Worm (Caenorhabditis elegans) whole organism, young adult: ENCODE data around the gene C05D11.13.

ENCODE experiments used
- cebp-1 ChIP-seq, 2 experiments: fragments of 200-800 bp in 1 of 2; sonication (Bioruptor generic) in 1 of 2; sonication (generic microtip) in 1 of 2; IDR thresholded peaks in 1 of 2; optimal IDR thresholded peaks in 1 of 2; 2 replicates each; pipeline versions ENCODE4 v1.3.6 to Lab custom; 2017 to 2022; ENCODE audit warnings: missing compliant biosample characterization in 2 of 2, missing genetic modification characterization in 2 of 2, mild to moderate bottlenecking in 1 of 2, missing genetic modification reagents in 1 of 2, moderate library complexity in 1 of 2
- egrh-3 ChIP-seq: fragments of 200-800 bp; sonication (Bioruptor generic); IDR thresholded peaks from 2 replicates; pipeline ENCODE4 v1.3.6; 2022; ENCODE audit warnings: missing genetic modification reagents, missing genetic modification characterization, missing compliant biosample characterization
- hmg-20 ChIP-seq: fragments of 200-800 bp; sonication (Bioruptor generic); IDR thresholded peaks from 2 replicates; pipeline ENCODE4 v1.3.6; 2022; ENCODE audit warnings: missing genetic modification reagents, missing genetic modification characterization, missing compliant biosample characterization

DNA sequence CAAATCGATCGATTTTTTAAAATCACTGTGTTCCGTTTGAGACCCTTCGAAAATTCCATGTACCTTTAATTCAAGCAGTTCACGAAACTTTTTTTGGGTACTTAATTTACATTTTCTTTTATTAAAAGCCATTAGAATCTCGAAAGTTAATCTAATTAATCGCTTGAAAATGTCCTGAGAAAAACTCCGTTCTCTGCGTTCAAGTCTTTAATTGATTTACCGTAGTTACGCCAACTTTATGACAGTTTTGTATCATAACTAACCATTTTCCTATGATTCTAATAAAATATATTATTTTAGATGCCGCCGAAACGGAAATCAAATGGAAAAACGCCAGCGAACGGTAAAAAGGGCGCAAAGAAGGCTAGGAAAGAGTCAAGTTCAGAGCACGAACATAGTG lies 9.8 kb upstream of the C05D11.13 start, which contains the start of gene jhdm-1:
- TF ChIP-seq cebp-1 (GFP tag; IDR thresholded peaks at IDR 0.05; lab: Robert Waterston, UW) (no peak), cebp-1 (tag; optimal IDR thresholded peaks at IDR 0.05; lab: Kevin White, UChicago) (no peak), hmg-20 (no peak), egrh-3 (no peak)
